Worm (Caenorhabditis elegans) whole organism, L3 larva: ENCODE data around the gene col-141.
A peak's percentile ranks its signal among the peaks of the same experiment; 100 is the strongest.

Experiments used
- R02D3.7 ChIP-seq: fragments of 150-350 bp; optimal IDR thresholded peaks from 2 replicates; lab custom pipeline; 2014; ENCODE audit warnings: missing biosample characterization, missing genetic modification characterization
- aly-2 ChIP-seq: fragments of 150-350 bp; optimal IDR thresholded peaks from 2 replicates; lab custom pipeline; 2014; ENCODE audit warnings: missing biosample characterization, missing genetic modification characterization
- ama-1 ChIP-seq: fragments of 150-350 bp; optimal IDR thresholded peaks from 2 replicates; lab custom pipeline; 2018
- daf-12 ChIP-seq: fragments of 150-350 bp; optimal IDR thresholded peaks from 2 replicates; lab custom pipeline; 2014; ENCODE audit warnings: missing biosample characterization, missing genetic modification reagents, missing genetic modification characterization
- egl-5 ChIP-seq: fragments of 150-350 bp; optimal IDR thresholded peaks from 2 replicates; lab custom pipeline; 2017; ENCODE audit warnings: missing biosample characterization, missing genetic modification reagents, missing genetic modification characterization, inconsistent platforms
- elt-1 ChIP-seq: fragments of 150-350 bp; optimal IDR thresholded peaks from 2 replicates; lab custom pipeline; 2014; ENCODE audit warnings: missing biosample characterization, missing genetic modification characterization
- elt-2 ChIP-seq: sonication (generic microtip); optimal IDR thresholded peaks from 2 replicates; lab custom pipeline; 2016; ENCODE audit warnings: missing genetic modification reagents, mild to moderate bottlenecking, missing genetic modification characterization, missing compliant biosample characterization
- fkh-10 ChIP-seq: sonication (generic microtip); optimal IDR thresholded peaks from 2 replicates; lab custom pipeline; 2017; ENCODE audit warnings: missing biosample characterization, missing genetic modification reagents, missing genetic modification characterization
- fkh-2 ChIP-seq: fragments of 150-350 bp; optimal IDR thresholded peaks from 2 replicates; lab custom pipeline; 2014; ENCODE audit warnings: missing biosample characterization, missing genetic modification reagents, missing genetic modification characterization
- fos-1 ChIP-seq: fragments of 150-350 bp; optimal IDR thresholded peaks from 2 replicates; lab custom pipeline; 2014; ENCODE audit warnings: missing biosample characterization, missing genetic modification characterization
- hmg-11 ChIP-seq: sonication (generic microtip); optimal IDR thresholded peaks from 2 replicates; lab custom pipeline; 2016; ENCODE audit warnings: missing genetic modification characterization, missing compliant biosample characterization
- jun-1 ChIP-seq: fragments of 150-350 bp; optimal IDR thresholded peaks from 2 replicates; lab custom pipeline; 2014; ENCODE audit warnings: missing biosample characterization, missing genetic modification reagents, missing genetic modification characterization
- lin-39 ChIP-seq: fragments of 150-350 bp; optimal IDR thresholded peaks from 2 replicates; lab custom pipeline; 2018; ENCODE audit warnings: missing biosample characterization, missing genetic modification reagents, missing genetic modification characterization
- lsy-12 ChIP-seq: sonication (generic microtip); optimal IDR thresholded peaks from 2 replicates; lab custom pipeline; 2016; ENCODE audit warnings: mild to moderate bottlenecking, missing genetic modification characterization, missing compliant biosample characterization
- mdl-1 ChIP-seq: fragments of 150-350 bp; optimal IDR thresholded peaks from 2 replicates; lab custom pipeline; 2014; ENCODE audit warnings: missing biosample characterization, missing genetic modification characterization
- nfya-1 ChIP-seq: sonication (generic microtip); optimal IDR thresholded peaks from 2 replicates; lab custom pipeline; 2017; ENCODE audit warnings: missing genetic modification characterization, mild to moderate bottlenecking, missing compliant biosample characterization, antibody characterized with exemption, moderate library complexity; ENCODE audit not compliant: insufficient read depth
- nhr-11 ChIP-seq: fragments of 150-350 bp; optimal IDR thresholded peaks from 2 replicates; lab custom pipeline; 2014; ENCODE audit warnings: missing biosample characterization, missing genetic modification characterization
- nhr-12 ChIP-seq: fragments of 150-350 bp; optimal IDR thresholded peaks from 2 replicates; lab custom pipeline; 2014; ENCODE audit warnings: missing biosample characterization, missing genetic modification characterization
- nhr-23 ChIP-seq: fragments of 150-350 bp; optimal IDR thresholded peaks from 2 replicates; lab custom pipeline; 2014; ENCODE audit warnings: missing biosample characterization, missing genetic modification reagents, missing genetic modification characterization
- nhr-28 ChIP-seq: fragments of 150-350 bp; optimal IDR thresholded peaks from 2 replicates; lab custom pipeline; 2014; ENCODE audit warnings: missing biosample characterization, missing genetic modification characterization
- nhr-43 ChIP-seq: sonication (generic microtip); optimal IDR thresholded peaks from 2 replicates; lab custom pipeline; 2016; ENCODE audit warnings: mild to moderate bottlenecking, missing genetic modification characterization, missing compliant biosample characterization; ENCODE audit not compliant: poor library complexity, severe bottlenecking
- nhr-67 ChIP-seq: fragments of 150-350 bp; optimal IDR thresholded peaks from 2 replicates; lab custom pipeline; 2014; ENCODE audit warnings: missing biosample characterization, missing genetic modification characterization
- nhr-77 ChIP-seq: fragments of 150-350 bp; optimal IDR thresholded peaks from 2 replicates; lab custom pipeline; 2014; ENCODE audit warnings: missing biosample characterization, missing genetic modification characterization
- pha-4 ChIP-seq: fragments of 150-350 bp; optimal IDR thresholded peaks from 2 replicates; lab custom pipeline; 2014; ENCODE audit warnings: missing biosample characterization, missing genetic modification reagents, missing genetic modification characterization
- sea-2 ChIP-seq: fragments of 150-350 bp; sonication (generic microtip); optimal IDR thresholded peaks from 4 replicates; lab custom pipeline; 2014; ENCODE audit warnings: missing biosample characterization, missing genetic modification reagents, missing genetic modification characterization
- snpc-4 ChIP-seq: fragments of 150-350 bp; optimal IDR thresholded peaks from 2 replicates; lab custom pipeline; 2014; ENCODE audit warnings: missing biosample characterization, missing genetic modification characterization
- tbx-2 ChIP-seq: sonication (generic microtip); optimal IDR thresholded peaks from 2 replicates; lab custom pipeline; 2016; ENCODE audit warnings: mild to moderate bottlenecking, missing genetic modification characterization, missing compliant biosample characterization
- unc-39 ChIP-seq: sonication (generic microtip); optimal IDR thresholded peaks from 4 replicates; lab custom pipeline; 2017; ENCODE audit warnings: missing biosample characterization, missing genetic modification characterization
- unc-62 ChIP-seq: fragments of 150-350 bp; sonication (generic microtip); optimal IDR thresholded peaks from 4 replicates; lab custom pipeline; 2014; ENCODE audit warnings: missing biosample characterization, missing genetic modification reagents, missing genetic modification characterization
- ztf-11 ChIP-seq: fragments of 150-350 bp; optimal IDR thresholded peaks from 2 replicates; lab custom pipeline; 2014; ENCODE audit warnings: missing biosample characterization, missing genetic modification characterization
- ztf-4 ChIP-seq: fragments of 150-350 bp; optimal IDR thresholded peaks from 2 replicates; lab custom pipeline; 2014; ENCODE audit warnings: missing biosample characterization, missing genetic modification characterization

col-141 gene

ce11 chrV:6787906-6788430 lies 41.5 kb upstream of the col-141 start, which contains the start of gene ZC404.2:
Gene ZC404.2, plus strand, starts transcription at chrV:6787952.
- TF ChIP-seq unc-39 (tag; lab: Kevin White, UChicago) (no peak), nhr-67 (no peak), mdl-1 (no peak)

- TF ChIP-seq tbx-2 (tag; lab: Kevin White, UChicago) (no peak), elt-2 (tag; lab: Kevin White, UChicago) (no peak), fos-1 (tag; lab: Kevin White, UChicago) (no peak), jun-1 (no peak), egl-5 (tag; lab: Kevin White, UChicago) (no peak), elt-1 (tag; lab: Kevin White, UChicago) (no peak), R02D3.7 (tag; lab: Kevin White, UChicago) (no peak), nhr-11 (tag; lab: Kevin White, UChicago) (no peak), nhr-28 (no peak), lsy-12 (tag; lab: Kevin White, UChicago) (no peak), hmg-11 (tag; lab: Kevin White, UChicago) (no peak), ztf-4 (tag; lab: Kevin White, UChicago) (no peak), fkh-2 (tag; lab: Kevin White, UChicago) (no peak), daf-12 (tag; lab: Kevin White, UChicago) (no peak)
Measured at ce11 chrV:6792565-6792964, 36.9 kb upstream of the col-141 start, which contains the start of gene gck-2. Gene gck-2, minus strand, starts transcription at chrV:6792665.

- TF ChIP-seq pha-4 (tag; lab: Kevin White, UChicago) (peak; percentile 7), daf-12 (tag; lab: Kevin White, UChicago) (no peak), unc-62 (GFP tag; lab: Kevin White, UChicago) (no peak)
- TF ChIP-seq, all 47 proteins: peak for 1
Measured at ce11 chrV:6792973-6793372, 36.5 kb upstream of the col-141 start.

ce11 chrV:6793744-6794239 lies 35.7 kb upstream of the col-141 start, which contains the start of gene ZC404.1:
Gene ZC404.1, plus strand, starts transcription at chrV:6794189.
- peak; percentile 28 for TF ChIP-seq lin-39
- TF ChIP-seq nhr-77 = no peak
- TF ChIP-seq snpc-4 (tag; lab: Kevin White, UChicago) = peak; percentile 71

- TF ChIP-seq nhr-28 = no peak
- TF ChIP-seq daf-12 (tag; lab: Kevin White, UChicago) = no peak
Measured at ce11 chrV:6796264-6796663, 33.2 kb upstream of the col-141 start.

- TF ChIP-seq hmg-11 (tag; lab: Kevin White, UChicago) (peak; percentile 88), lsy-12 (tag; lab: Kevin White, UChicago) (no peak), nfya-1 (tag; lab: Kevin White, UChicago) (peak; percentile 63), nhr-23 (peak; percentile 65), aly-2 (tag; lab: Kevin White, UChicago) (no peak), pha-4 (tag; lab: Kevin White, UChicago) (peak; percentile 58), nhr-11 (tag; lab: Kevin White, UChicago) (no peak), egl-5 (tag; lab: Kevin White, UChicago) (peak; percentile 47), R02D3.7 (tag; lab: Kevin White, UChicago) (peak; percentile 10), nhr-12 (tag; lab: Kevin White, UChicago) (no peak), elt-2 (tag; lab: Kevin White, UChicago) (peak; percentile 16), snpc-4 (tag; lab: Kevin White, UChicago) (peak; percentile 11), lin-39 (peak; percentile 83)
Measured at ce11 chrV:6796894-6797293, 32.6 kb upstream of the col-141 start.

- TF ChIP-seq fkh-2 (tag; lab: Kevin White, UChicago) = no peak
- TF ChIP-seq elt-2 (tag; lab: Kevin White, UChicago) = no peak
- no peak for TF ChIP-seq nfya-1 (tag; lab: Kevin White, UChicago)
- TF ChIP-seq lin-39 = no peak
- no peak for TF ChIP-seq ama-1
- no peak for TF ChIP-seq nhr-43 (tag; lab: Kevin White, UChicago)
- no peak for TF ChIP-seq nhr-28
- TF ChIP-seq mdl-1 = no peak
- no peak for TF ChIP-seq egl-5 (tag; lab: Kevin White, UChicago)
- TF ChIP-seq sea-2 (GFP tag; lab: Kevin White, UChicago) = no peak
- no peak for TF ChIP-seq nhr-11 (tag; lab: Kevin White, UChicago)
- TF ChIP-seq pha-4 (tag; lab: Kevin White, UChicago) = no peak
- TF ChIP-seq lsy-12 (tag; lab: Kevin White, UChicago) = no peak
- no peak for TF ChIP-seq ztf-11 (tag; lab: Kevin White, UChicago)
- no peak for TF ChIP-seq fkh-10 (GFP tag; lab: Kevin White, UChicago)
- no peak for TF ChIP-seq ztf-4 (tag; lab: Kevin White, UChicago)
- TF ChIP-seq nhr-77 = no peak
Measured at ce11 chrV:6799564-6799963, 29.9 kb upstream of the col-141 start, which contains the start of gene dmsr-9. Gene dmsr-9, minus strand, starts transcription at chrV:6799664.
